Worm (Caenorhabditis elegans) whole organism, early embryonic: Measurements from ENCODE around the gene srlf-32.

ENCODE experiments used
- B0310.2 ChIP-seq: sonication (generic microtip); optimal IDR thresholded peaks from 2 replicates; lab custom pipeline; 2016; ENCODE audit warnings: mild to moderate bottlenecking, missing genetic modification characterization, missing compliant biosample characterization
- ama-1 ChIP-seq: fragments of 150-350 bp; optimal IDR thresholded peaks from 2 replicates; lab custom pipeline; 2014
- ceh-13 ChIP-seq: fragments of 200-800 bp; sonication (Bioruptor generic); optimal IDR thresholded peaks from 2 replicates; lab custom pipeline; 2018; ENCODE audit warnings: mild to moderate bottlenecking, missing genetic modification characterization, missing compliant biosample characterization
- ets-7 ChIP-seq: sonication (generic microtip); optimal IDR thresholded peaks from 2 replicates; lab custom pipeline; 2016; ENCODE audit warnings: missing genotype, missing genetic modification characterization, missing compliant biosample characterization
- hmbx-1 ChIP-seq: sonication (generic microtip); optimal IDR thresholded peaks from 2 replicates; lab custom pipeline; 2016; ENCODE audit warnings: mild to moderate bottlenecking, missing genetic modification characterization, missing compliant biosample characterization
- hmg-4 ChIP-seq: fragments of 200-800 bp; sonication (Bioruptor generic); optimal IDR thresholded peaks from 2 replicates; lab custom pipeline; 2018; ENCODE audit warnings: mild to moderate bottlenecking, missing genetic modification characterization, missing compliant biosample characterization
- hnd-1 ChIP-seq: sonication (generic microtip); optimal IDR thresholded peaks from 2 replicates; lab custom pipeline; 2016; ENCODE audit warnings: missing genetic modification characterization, missing compliant biosample characterization
- pes-1 ChIP-seq: fragments of 200-800 bp; sonication (Bioruptor generic); IDR thresholded peaks from 2 replicates; pipeline ENCODE4 v1.3.6; 2022; ENCODE audit warnings: missing genetic modification reagents, missing genetic modification characterization, missing compliant biosample characterization
- scrt-1 ChIP-seq: fragments of 200-800 bp; sonication (Bioruptor generic); IDR thresholded peaks from 2 replicates; pipeline ENCODE4 v1.3.6; 2022; ENCODE audit warnings: missing genetic modification characterization, missing compliant biosample characterization
- tra-4 ChIP-seq: sonication (generic microtip); optimal IDR thresholded peaks from 2 replicates; lab custom pipeline; 2017; ENCODE audit warnings: missing genetic modification characterization, missing compliant biosample characterization

- TF ChIP-seq ama-1 (lab: Kevin White, UChicago) (no peak), ets-7 (tag; lab: Kevin White, UChicago) (no peak), scrt-1 (no peak), hnd-1 (tag; lab: Kevin White, UChicago) (no peak), pes-1 (GFP tag; lab: Robert Waterston, UW) (no peak), B0310.2 (tag; lab: Kevin White, UChicago) (no peak), hmbx-1 (tag; lab: Kevin White, UChicago) (no peak), ceh-13 (GFP tag; lab: Kevin White, UChicago) (no peak), hmg-4 (GFP tag; lab: Kevin White, UChicago) (no peak), tra-4 (no peak)
Measured at ce11 chrIV:11961485-11962255, 35.8 kb downstream of the srlf-32 start, which contains the start of gene ZK829.7.
